Fruit fly (Drosophila melanogaster) whole organism, wandering third instar larva: ENCODE measurements around the gene CG11638.

Source experiments
- Abd-B ChIP-seq: fragments of >200 bp; optimal IDR thresholded peaks from 2 replicates; lab custom pipeline; 2017; ENCODE audit warnings: missing biosample characterization, missing genetic modification characterization
- Dfd ChIP-seq: fragments of >200 bp; optimal IDR thresholded peaks from 2 replicates; lab custom pipeline; 2017; ENCODE audit warnings: missing biosample characterization, missing genetic modification characterization
- Dif ChIP-seq: fragments of 200-275, 200-300 bp; sonication (Bioruptor generic); optimal IDR thresholded peaks from 2 replicates; lab custom pipeline; 2018; ENCODE audit warnings: missing biosample characterization, missing genetic modification characterization; ENCODE audit not compliant: partially characterized antibody
- Sp1 ChIP-seq: fragments of 200-800 bp; sonication (Bioruptor generic); optimal IDR thresholded peaks from 3 replicates; lab custom pipeline; 2019; ENCODE audit warnings: missing biosample characterization, mild to moderate bottlenecking, missing genetic modification characterization, moderate library complexity
- dmrt93B ChIP-seq: fragments of 200-800 bp; sonication (Bioruptor generic); optimal IDR thresholded peaks from 2 replicates; lab custom pipeline; 2018; ENCODE audit warnings: missing biosample characterization, mild to moderate bottlenecking, missing genetic modification characterization
- fru ChIP-seq: fragments of 200-800 bp; sonication (Bioruptor generic); optimal IDR thresholded peaks from 3 replicates; lab custom pipeline; 2016; ENCODE audit warnings: missing biosample characterization, mild to moderate bottlenecking, missing genetic modification characterization
- jim ChIP-seq: fragments of 175-275, 200-325 bp; sonication (Bioruptor generic); optimal IDR thresholded peaks from 2 replicates; lab custom pipeline; 2016; ENCODE audit warnings: missing biosample characterization, mild to moderate bottlenecking, missing genetic modification characterization
- lola ChIP-seq: fragments of >200 bp; optimal IDR thresholded peaks from 2 replicates; lab custom pipeline; 2017; ENCODE audit warnings: missing biosample characterization, missing genetic modification characterization
- pan ChIP-seq: fragments of >200 bp; optimal IDR thresholded peaks from 2 replicates; lab custom pipeline; 2017
- psq ChIP-seq: fragments of 200-800 bp; sonication (Bioruptor generic); optimal IDR thresholded peaks from 3 replicates; lab custom pipeline; 2017; ENCODE audit warnings: missing biosample characterization, mild to moderate bottlenecking, missing genetic modification characterization, moderate library complexity
- tai ChIP-seq: sonication (Bioruptor generic); optimal IDR thresholded peaks from 2 replicates; lab custom pipeline; 2016; ENCODE audit warnings: missing biosample characterization, missing genetic modification characterization

- TF ChIP-seq psq (no peak), Abd-B (GFP tag; lab: Kevin White, UChicago) (no peak), lola (GFP tag; lab: Kevin White, UChicago) (no peak), Dfd (GFP tag; lab: Kevin White, UChicago) (no peak), Dif (GFP tag; lab: Kevin White, UChicago) (no peak), dmrt93B (GFP tag; lab: Kevin White, UChicago) (no peak), pan (lab: Kevin White, UChicago) (no peak), Sp1 (no peak), jim (GFP tag; lab: Kevin White, UChicago) (no peak), tai (GFP tag; lab: Kevin White, UChicago) (no peak), fru (GFP tag; lab: Kevin White, UChicago) (no peak)
Observed at dm6 chrX:1009468-1010259, 16.8 kb downstream of the CG11638 start.
